Fruit fly (Drosophila melanogaster) whole organism, wandering third instar larva: ENCODE data around the gene CG18262.
A peak's percentile ranks its signal among the peaks of the same experiment; 100 is the strongest.

Experiments used
- Abd-B ChIP-seq: fragments of >200 bp; optimal IDR thresholded peaks from 2 replicates; lab custom pipeline; 2017; ENCODE audit warnings: missing biosample characterization, missing genetic modification characterization
- CG32264 ChIP-seq: fragments of 200-800 bp; sonication (Bioruptor generic); optimal IDR thresholded peaks from 2 replicates; lab custom pipeline; 2016; ENCODE audit warnings: missing biosample characterization, missing genetic modification characterization
- CG9705 ChIP-seq: fragments of 200-800 bp; sonication (Bioruptor generic); optimal IDR thresholded peaks from 2 replicates; lab custom pipeline; 2018; ENCODE audit warnings: missing biosample characterization, mild to moderate bottlenecking, missing genetic modification characterization
- CrebA ChIP-seq: fragments of 200-800 bp; sonication (Bioruptor generic); optimal IDR thresholded peaks from 2 replicates; lab custom pipeline; 2016; ENCODE audit warnings: missing biosample characterization, mild to moderate bottlenecking, missing genetic modification characterization, borderline replicate concordance
- Dfd ChIP-seq: fragments of >200 bp; optimal IDR thresholded peaks from 2 replicates; lab custom pipeline; 2017; ENCODE audit warnings: missing biosample characterization, missing genetic modification characterization
- Dif ChIP-seq: fragments of 200-275, 200-300 bp; sonication (Bioruptor generic); optimal IDR thresholded peaks from 2 replicates; lab custom pipeline; 2018; ENCODE audit warnings: missing biosample characterization, missing genetic modification characterization; ENCODE audit not compliant: partially characterized antibody
- GATAd ChIP-seq: sonication (Bioruptor generic); optimal IDR thresholded peaks from 2 replicates; lab custom pipeline; 2016; ENCODE audit warnings: missing biosample characterization, missing genetic modification characterization
- HLH106 ChIP-seq: fragments of 200-800 bp; optimal IDR thresholded peaks from 3 replicates; lab custom pipeline; 2019; ENCODE audit warnings: missing biosample characterization, mild to moderate bottlenecking, missing genetic modification characterization, moderate library complexity
- Hnf4 ChIP-seq: fragments of 200-800 bp; sonication (Bioruptor generic); optimal IDR thresholded peaks from 2 replicates; lab custom pipeline; 2016; ENCODE audit warnings: missing biosample characterization, mild to moderate bottlenecking, missing genetic modification characterization
- Hr78 ChIP-seq: fragments of >200 bp; optimal IDR thresholded peaks from 2 replicates; lab custom pipeline; 2017; ENCODE audit warnings: missing biosample characterization, missing genetic modification characterization
- Hr83 ChIP-seq: fragments of 200-300 bp; sonication (Bioruptor generic); optimal IDR thresholded peaks from 2 replicates; lab custom pipeline; 2016; ENCODE audit warnings: missing biosample characterization, mild to moderate bottlenecking, missing genetic modification characterization, moderate library complexity; ENCODE audit not compliant: poor library complexity, severe bottlenecking
- Jra ChIP-seq: sonication (Bioruptor generic); optimal IDR thresholded peaks from 2 replicates; lab custom pipeline; 2016; ENCODE audit warnings: missing biosample characterization, missing genetic modification characterization
- Mio ChIP-seq: sonication (Bioruptor generic); optimal IDR thresholded peaks from 2 replicates; lab custom pipeline; 2016; ENCODE audit warnings: missing biosample characterization, missing genetic modification characterization
- Myc ChIP-seq: fragments of >200 bp; optimal IDR thresholded peaks from 2 replicates; lab custom pipeline; 2017
- N ChIP-seq: fragments of >200 bp; optimal IDR thresholded peaks from 2 replicates; lab custom pipeline; 2018; ENCODE audit warnings: missing biosample characterization, missing external identifiers, missing genetic modification characterization
- OdsH ChIP-seq: fragments of 200-800 bp; sonication (Bioruptor generic); optimal IDR thresholded peaks from 2 replicates; lab custom pipeline; 2016; ENCODE audit warnings: missing biosample characterization, mild to moderate bottlenecking, missing genetic modification characterization
- Rel ChIP-seq, 2 experiments: fragments of 200-800 bp; sonication (Bioruptor generic) in 1 of 2; optimal IDR thresholded peaks; 2 replicates in 1 of 2; 3 replicates in 1 of 2; lab custom pipeline; 2016 to 2019; ENCODE audit warnings: mild to moderate bottlenecking in 2 of 2, missing biosample characterization in 2 of 2, missing genetic modification characterization in 2 of 2, moderate library complexity in 1 of 2
- Sp1 ChIP-seq: fragments of 200-800 bp; sonication (Bioruptor generic); optimal IDR thresholded peaks from 3 replicates; lab custom pipeline; 2019; ENCODE audit warnings: missing biosample characterization, mild to moderate bottlenecking, missing genetic modification characterization, moderate library complexity
- Vsx2 ChIP-seq: fragments of 200-300, 225-300 bp; sonication (Bioruptor generic); optimal IDR thresholded peaks from 2 replicates; lab custom pipeline; 2018; ENCODE audit warnings: missing biosample characterization, missing genetic modification characterization; ENCODE audit not compliant: partially characterized antibody
- br ChIP-seq: fragments of 200-800 bp; sonication (Bioruptor generic); optimal IDR thresholded peaks from 2 replicates; lab custom pipeline; 2016; ENCODE audit warnings: missing biosample characterization, missing genetic modification characterization
- brk ChIP-seq: fragments of 200-800 bp; sonication (Bioruptor generic); optimal IDR thresholded peaks from 2 replicates; lab custom pipeline; 2016; ENCODE audit warnings: missing biosample characterization, mild to moderate bottlenecking, missing genetic modification characterization
- dl ChIP-seq, 2 experiments: fragments of 175-275, 200-275 bp in 1 of 2; fragments of 200-275 bp in 1 of 2; sonication (Bioruptor generic); optimal IDR thresholded peaks; lab custom pipeline; 2018; ENCODE audit warnings: mild to moderate bottlenecking in 2 of 2, missing biosample characterization in 2 of 2, missing genetic modification characterization in 2 of 2, moderate library complexity in 2 of 2; ENCODE audit not compliant: partially characterized antibody in 2 of 2, insufficient read depth in 1 of 2
- dmrt93B ChIP-seq: fragments of 200-800 bp; sonication (Bioruptor generic); optimal IDR thresholded peaks from 2 replicates; lab custom pipeline; 2018; ENCODE audit warnings: missing biosample characterization, mild to moderate bottlenecking, missing genetic modification characterization
- dsf ChIP-seq: sonication (Bioruptor generic); optimal IDR thresholded peaks from 2 replicates; lab custom pipeline; 2016; ENCODE audit warnings: missing biosample characterization, missing genetic modification characterization, borderline replicate concordance
- ey ChIP-seq: fragments of 200-800 bp; sonication (Bioruptor generic); optimal IDR thresholded peaks from 2 replicates; lab custom pipeline; 2016; ENCODE audit warnings: missing biosample characterization, missing genetic modification characterization
- foxo ChIP-seq, 2 experiments: fragments of 200-800 bp; sonication (Bioruptor generic); optimal IDR thresholded peaks; 2 replicates in 1 of 2; 3 replicates in 1 of 2; lab custom pipeline; 2016 to 2017; ENCODE audit warnings: missing biosample characterization in 2 of 2, missing genetic modification characterization in 2 of 2
- fru ChIP-seq: fragments of 200-800 bp; sonication (Bioruptor generic); optimal IDR thresholded peaks from 3 replicates; lab custom pipeline; 2016; ENCODE audit warnings: missing biosample characterization, mild to moderate bottlenecking, missing genetic modification characterization
- h ChIP-seq: fragments of 200-800 bp; sonication (Bioruptor generic); optimal IDR thresholded peaks from 3 replicates; lab custom pipeline; 2016; ENCODE audit warnings: missing biosample characterization, mild to moderate bottlenecking, missing genetic modification characterization
- jim ChIP-seq: fragments of 175-275, 200-325 bp; sonication (Bioruptor generic); optimal IDR thresholded peaks from 2 replicates; lab custom pipeline; 2016; ENCODE audit warnings: missing biosample characterization, mild to moderate bottlenecking, missing genetic modification characterization
- lola ChIP-seq: fragments of >200 bp; optimal IDR thresholded peaks from 2 replicates; lab custom pipeline; 2017; ENCODE audit warnings: missing biosample characterization, missing genetic modification characterization
- pan ChIP-seq: fragments of >200 bp; optimal IDR thresholded peaks from 2 replicates; lab custom pipeline; 2017
- psq ChIP-seq: fragments of 200-800 bp; sonication (Bioruptor generic); optimal IDR thresholded peaks from 3 replicates; lab custom pipeline; 2017; ENCODE audit warnings: missing biosample characterization, mild to moderate bottlenecking, missing genetic modification characterization, moderate library complexity
- rgr ChIP-seq: fragments of 200-800 bp; sonication (Bioruptor generic); optimal IDR thresholded peaks from 3 replicates; lab custom pipeline; 2016; ENCODE audit warnings: missing biosample characterization, mild to moderate bottlenecking, missing genetic modification characterization
- sage ChIP-seq: fragments of 200-800 bp; sonication (Bioruptor generic); optimal IDR thresholded peaks from 2 replicates; lab custom pipeline; 2016; ENCODE audit warnings: missing biosample characterization, mild to moderate bottlenecking, missing genetic modification characterization
- sv ChIP-seq: fragments of 200-800 bp; sonication (Bioruptor generic); optimal IDR thresholded peaks from 3 replicates; lab custom pipeline; 2016; ENCODE audit warnings: missing biosample characterization, missing genetic modification characterization
- usp ChIP-seq: fragments of >200 bp; optimal IDR thresholded peaks from 2 replicates; lab custom pipeline; 2017; ENCODE audit warnings: missing biosample characterization, missing genetic modification characterization
- woc ChIP-seq: sonication (Bioruptor generic); optimal IDR thresholded peaks from 2 replicates; lab custom pipeline; 2016; ENCODE audit warnings: missing biosample characterization, mild to moderate bottlenecking, missing genetic modification characterization

Gene CG18262

DNA sequence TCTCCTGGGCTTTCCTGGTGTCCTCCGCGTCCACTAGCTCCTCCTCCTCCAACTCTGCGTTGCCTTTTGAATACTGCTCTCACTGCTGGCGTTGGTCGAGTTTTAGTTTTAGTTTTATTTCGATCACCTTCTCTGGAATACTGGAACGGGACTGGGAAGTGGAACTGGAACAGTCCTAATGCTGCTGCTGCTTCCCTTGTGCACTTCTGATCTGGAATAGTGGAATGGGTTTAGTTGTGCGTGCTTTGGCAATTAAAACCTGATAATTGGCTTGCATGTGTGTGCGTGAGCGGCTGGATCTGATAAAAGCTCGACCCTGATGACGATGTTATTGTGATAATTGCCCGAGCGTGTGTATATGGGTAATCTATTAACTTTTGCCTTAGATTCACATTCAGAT, 12.0 kb upstream of the CG18262 start:
- TF ChIP-seq Mio (GFP tag; lab: Kevin White, UChicago) (no peak), Rel (GFP tag; optimal IDR thresholded peaks at IDR 0.05; lab: Kevin White, UChicago) (no peak), Rel (tag; optimal IDR thresholded peaks at IDR 0.05; lab: Kevin White, UChicago) (no peak), woc (no peak), sage (GFP tag; lab: Kevin White, UChicago) (no peak), sv (no peak), h (GFP tag; lab: Kevin White, UChicago) (no peak), Hr78 (GFP tag; lab: Kevin White, UChicago) (no peak), Vsx2 (GFP tag; lab: Kevin White, UChicago) (no peak), brk (GFP tag; lab: Kevin White, UChicago) (no peak), Dif (GFP tag; lab: Kevin White, UChicago) (no peak), dsf (no peak), Hr83 (no peak), Jra (GFP tag; lab: Kevin White, UChicago) (no peak), dmrt93B (GFP tag; lab: Kevin White, UChicago) (no peak), lola (GFP tag; lab: Kevin White, UChicago) (no peak), Hnf4 (GFP tag; lab: Kevin White, UChicago) (no peak)

DNA sequence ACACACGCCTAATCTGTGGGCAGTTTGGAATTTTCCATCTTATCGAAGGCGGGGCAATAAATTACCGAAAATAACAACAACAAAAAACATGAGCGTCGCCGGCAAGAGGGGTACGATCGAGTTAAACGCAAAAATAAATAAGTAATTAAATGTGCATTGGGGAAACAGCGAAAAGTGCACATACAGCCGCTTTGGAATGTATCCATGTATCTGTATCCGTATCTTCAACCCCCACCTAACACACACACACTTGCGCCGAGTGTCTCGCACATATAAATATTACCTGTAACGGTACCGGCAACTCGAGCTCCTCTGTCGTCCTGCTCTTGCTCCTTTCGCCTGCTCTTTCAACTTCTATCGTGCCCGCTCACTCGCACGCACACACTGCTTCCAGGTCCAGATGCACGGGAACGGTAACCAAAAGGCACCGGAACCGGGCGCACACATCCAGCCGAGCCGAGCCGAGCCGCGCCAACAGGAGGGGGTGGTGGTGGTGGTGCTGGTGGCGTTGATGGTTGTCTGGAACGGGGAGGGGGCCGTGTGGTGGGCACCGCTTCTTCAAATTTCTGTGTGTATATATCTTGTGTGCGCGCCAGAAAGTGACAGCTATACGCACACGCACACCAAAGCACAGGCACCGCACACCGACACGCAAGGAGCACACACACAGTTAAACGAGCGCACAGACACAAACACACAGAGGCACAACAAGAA, 11.2 kb upstream of the CG18262 start:
- TF ChIP-seq Hr78 (GFP tag; lab: Kevin White, UChicago): peak; percentile 49
- peak; percentile 25 for TF ChIP-seq Jra (GFP tag; lab: Kevin White, UChicago)
- peak; percentile 61 for TF ChIP-seq fru
- peak; percentile 95 for TF ChIP-seq N
- peak; percentile 72 for TF ChIP-seq rgr (GFP tag; lab: Kevin White, UChicago)
- TF ChIP-seq jim (GFP tag; lab: Kevin White, UChicago): no peak
- TF ChIP-seq HLH106 (tag; lab: Kevin White, UChicago): peak; percentile 38
- TF ChIP-seq ey (GFP tag; lab: Kevin White, UChicago): peak; percentile 63
- peak in 1 of 2 experiments; percentile 67 for TF ChIP-seq foxo (GFP tag; optimal IDR thresholded peaks at IDR 0.05; lab: Kevin White, UChicago)
- TF ChIP-seq sv: no peak
- no peak for TF ChIP-seq Vsx2 (GFP tag; lab: Kevin White, UChicago)
- no peak for TF ChIP-seq Dfd (GFP tag; lab: Kevin White, UChicago)
- TF ChIP-seq usp (GFP tag; lab: Kevin White, UChicago): no peak
- TF ChIP-seq dl (GFP tag; optimal IDR thresholded peaks at IDR 0.05; lab: Kevin White, UChicago; ENCODE audit: insufficient read depth in 1 of 2, partially characterized antibody in 2 of 2): no peak
- TF ChIP-seq pan: no peak
- TF ChIP-seq CG9705 (GFP tag; lab: Kevin White, UChicago): peak; percentile 39
- no peak for TF ChIP-seq CrebA (GFP tag; lab: Kevin White, UChicago)
- TF ChIP-seq sage (GFP tag; lab: Kevin White, UChicago): peak; percentile 19
- TF ChIP-seq h (GFP tag; lab: Kevin White, UChicago): peak; percentile 67
- no peak for TF ChIP-seq CG32264 (GFP tag; lab: Kevin White, UChicago)
- peak; percentile 29 for TF ChIP-seq psq (GFP tag; lab: Kevin White, UChicago)
- no peak for TF ChIP-seq Rel (GFP tag; optimal IDR thresholded peaks at IDR 0.05; lab: Kevin White, UChicago)
- peak; percentile 34 for TF ChIP-seq Rel (tag; optimal IDR thresholded peaks at IDR 0.05; lab: Kevin White, UChicago)
- TF ChIP-seq OdsH (GFP tag; lab: Kevin White, UChicago): peak; percentile 47
- peak; percentile 63 for TF ChIP-seq Abd-B (GFP tag; lab: Kevin White, UChicago)
- TF ChIP-seq brk (GFP tag; lab: Kevin White, UChicago): no peak
- TF ChIP-seq br (GFP tag; lab: Kevin White, UChicago): no peak
- TF ChIP-seq dsf: no peak
- TF ChIP-seq Sp1 (GFP tag; lab: Kevin White, UChicago): peak; percentile 65
- TF ChIP-seq Dif (GFP tag; lab: Kevin White, UChicago): peak; percentile 52
- peak; percentile 89 for TF ChIP-seq Hr83
- no peak for TF ChIP-seq lola (GFP tag; lab: Kevin White, UChicago)
- TF ChIP-seq Myc: no peak
- peak; percentile 40 for TF ChIP-seq Hnf4 (GFP tag; lab: Kevin White, UChicago)
- peak; percentile 11 for TF ChIP-seq woc
- no peak for TF ChIP-seq GATAd
